Fruit fly (Drosophila melanogaster) whole organism, embryonic: ENCODE results near the gene Prp3.

Experiments used
- Antp ChIP-seq: fragments of 200-800 bp; sonication (Bioruptor generic); optimal IDR thresholded peaks from 3 replicates; lab custom pipeline; 2016; ENCODE audit warnings: missing biosample characterization, missing genetic modification characterization
- CG10366 ChIP-seq: fragments of 200-800 bp; sonication (Bioruptor generic); IDR thresholded peaks from 2 replicates; pipeline ENCODE4 v1.3.6; 2022; ENCODE audit warnings: missing biosample characterization, missing genetic modification characterization
- CG10462 ChIP-seq: fragments of 200-800 bp; sonication (Bioruptor generic); optimal IDR thresholded peaks from 2 replicates; lab custom pipeline; 2016; ENCODE audit warnings: missing biosample characterization, missing genetic modification characterization
- CG11085 ChIP-seq: fragments of 200-800 bp; sonication (Bioruptor generic); IDR thresholded peaks from 2 replicates; pipeline ENCODE4 v1.3.6; 2022; ENCODE audit warnings: missing biosample characterization, missing genetic modification characterization
- CG11456 ChIP-seq: fragments of 200-800 bp; sonication (Bioruptor generic); IDR thresholded peaks from 3 replicates; pipeline ENCODE4 v1.3.6; 2022; ENCODE audit warnings: missing biosample characterization, missing genetic modification characterization
- CG11504 ChIP-seq: fragments of 200-800 bp; sonication (Bioruptor generic); optimal IDR thresholded peaks from 3 replicates; lab custom pipeline; 2019; ENCODE audit warnings: missing biosample characterization, mild to moderate bottlenecking, missing genetic modification characterization, moderate library complexity
- CG12104 ChIP-seq: fragments of 200-800 bp; sonication (Bioruptor generic); optimal IDR thresholded peaks from 3 replicates; lab custom pipeline; 2016; ENCODE audit warnings: missing biosample characterization, missing genetic modification characterization
- CG12236 ChIP-seq: fragments of 200-800 bp; sonication (Bioruptor generic); optimal IDR thresholded peaks from 2 replicates; lab custom pipeline; 2016; ENCODE audit warnings: missing biosample characterization, missing genetic modification characterization
- CG14710 ChIP-seq: fragments of 200-800 bp; sonication (Bioruptor generic); optimal IDR thresholded peaks from 3 replicates; lab custom pipeline; 2019; ENCODE audit warnings: missing biosample characterization, mild to moderate bottlenecking, missing genetic modification characterization, moderate library complexity
- CG17385 ChIP-seq: fragments of 200-800 bp; sonication (Bioruptor generic); optimal IDR thresholded peaks from 3 replicates; lab custom pipeline; 2018; ENCODE audit warnings: missing biosample characterization, mild to moderate bottlenecking, missing genetic modification characterization
- CG17912 ChIP-seq: fragments of 200-800 bp; sonication (Bioruptor generic); optimal IDR thresholded peaks from 2 replicates; lab custom pipeline; 2018; ENCODE audit warnings: missing biosample characterization, mild to moderate bottlenecking, missing genetic modification characterization
- CG2678 ChIP-seq: fragments of 200-800 bp; sonication (Bioruptor generic); optimal IDR thresholded peaks from 3 replicates; lab custom pipeline; 2019; ENCODE audit warnings: missing biosample characterization, mild to moderate bottlenecking, missing genetic modification characterization, moderate library complexity
- CG3838 ChIP-seq: fragments of 200-800 bp; sonication (Bioruptor generic); optimal IDR thresholded peaks from 3 replicates; lab custom pipeline; 2016; ENCODE audit warnings: missing biosample characterization, missing genetic modification characterization
- CG4404 ChIP-seq: fragments of 200-800 bp; sonication (Bioruptor generic); IDR thresholded peaks from 2 replicates; pipeline ENCODE4 v1.3.6; 2022; ENCODE audit warnings: missing biosample characterization, missing genetic modification characterization
- CG5245 ChIP-seq: fragments of 200-800 bp; sonication (Bioruptor generic); optimal IDR thresholded peaks from 3 replicates; lab custom pipeline; 2016; ENCODE audit warnings: missing biosample characterization, missing genetic modification characterization
- CG6765 ChIP-seq: fragments of 200-800 bp; sonication (Bioruptor generic); optimal IDR thresholded peaks from 3 replicates; lab custom pipeline; 2017; ENCODE audit warnings: missing biosample characterization, mild to moderate bottlenecking, missing genetic modification characterization
- CG7372 ChIP-seq: fragments of 200-800 bp; sonication (Bioruptor generic); IDR thresholded peaks from 2 replicates; pipeline ENCODE4 v1.3.6; 2022; ENCODE audit warnings: missing biosample characterization, missing genetic modification characterization
- CG8290 ChIP-seq, 3 experiments: fragments of 200-800 bp; sonication (Bioruptor generic); optimal IDR thresholded peaks; 2 replicates each; lab custom pipeline; 2016 to 2019; ENCODE audit warnings: missing biosample characterization in 3 of 3, missing genetic modification characterization in 3 of 3, mild to moderate bottlenecking in 2 of 3, moderate library complexity in 1 of 3
- Chrac-16 ChIP-seq: fragments of 200-800 bp; sonication (Bioruptor generic); optimal IDR thresholded peaks from 3 replicates; lab custom pipeline; 2016; ENCODE audit warnings: missing biosample characterization, missing genetic modification characterization
- Dbx ChIP-seq: fragments of 200-800 bp; sonication (Bioruptor generic); IDR thresholded peaks from 3 replicates; pipeline ENCODE4 v1.3.6; 2022; ENCODE audit warnings: missing biosample characterization, missing genetic modification characterization
- Fer2 ChIP-seq: fragments of 200-800 bp; sonication (Bioruptor generic); optimal IDR thresholded peaks from 2 replicates; lab custom pipeline; 2018; ENCODE audit warnings: missing biosample characterization, mild to moderate bottlenecking, missing genetic modification characterization, moderate library complexity
- Hand ChIP-seq: fragments of 200-800 bp; sonication (Bioruptor generic); optimal IDR thresholded peaks from 2 replicates; lab custom pipeline; 2017; ENCODE audit warnings: mild to moderate bottlenecking, missing biosample characterization, missing genetic modification reagents, missing genetic modification characterization
- HmgD ChIP-seq: fragments of 200-800 bp; sonication (Bioruptor generic); optimal IDR thresholded peaks from 3 replicates; lab custom pipeline; 2016; ENCODE audit warnings: missing biosample characterization, missing genetic modification characterization
- Hmx ChIP-seq: fragments of 200-800 bp; sonication (Bioruptor generic); optimal IDR thresholded peaks from 2 replicates; lab custom pipeline; 2016; ENCODE audit warnings: missing biosample characterization, missing genetic modification characterization
- Hr78 ChIP-seq, 2 experiments: fragments of 200-800 bp in 1 of 2; fragments of >200 bp in 1 of 2; sonication (Bioruptor generic) in 1 of 2; optimal IDR thresholded peaks; 2 replicates each; lab custom pipeline; 2017 to 2019; ENCODE audit warnings: missing biosample characterization in 2 of 2, missing genetic modification characterization in 2 of 2, mild to moderate bottlenecking in 1 of 2, moderate library complexity in 1 of 2
- Jarid2 ChIP-seq: fragments of 200-800 bp; sonication (Bioruptor generic); optimal IDR thresholded peaks from 3 replicates; lab custom pipeline; 2017; ENCODE audit warnings: mild to moderate bottlenecking, missing biosample characterization, missing genetic modification reagents, missing genetic modification characterization
- Lhr ChIP-seq: fragments of 200-800 bp; sonication (Bioruptor generic); optimal IDR thresholded peaks from 3 replicates; lab custom pipeline; 2017; ENCODE audit warnings: mild to moderate bottlenecking, missing biosample characterization, missing genetic modification reagents, missing genetic modification characterization
- Myb ChIP-seq: fragments of 200-800 bp; sonication (Bioruptor generic); optimal IDR thresholded peaks from 2 replicates; lab custom pipeline; 2016; ENCODE audit warnings: missing biosample characterization, missing genetic modification characterization
- Oaz ChIP-seq: fragments of 200-800 bp; sonication (Bioruptor generic); IDR thresholded peaks from 2 replicates; pipeline ENCODE4 v1.3.6; 2022; ENCODE audit warnings: missing biosample characterization, missing genetic modification characterization
- Rfx ChIP-seq: fragments of 200-800 bp; sonication (Bioruptor generic); IDR thresholded peaks from 2 replicates; pipeline ENCODE4 v1.3.6; 2022; ENCODE audit warnings: missing biosample characterization, missing genetic modification characterization
- Scr ChIP-seq: fragments of 200-800 bp; sonication (Bioruptor generic); IDR thresholded peaks from 2 replicates; pipeline ENCODE4 v1.3.6; 2022; ENCODE audit warnings: missing biosample characterization, missing genetic modification characterization; ENCODE audit not compliant: partially characterized antibody
- Ssrp ChIP-seq: fragments of 200-800 bp; sonication (Bioruptor generic); optimal IDR thresholded peaks from 2 replicates; lab custom pipeline; 2018; ENCODE audit warnings: missing biosample characterization, mild to moderate bottlenecking, missing genetic modification characterization, moderate library complexity
- Stat92E ChIP-seq, 3 experiments: fragments of >200 bp in 2 of 3; fragments of 200-800 bp in 1 of 3; sonication (Bioruptor generic) in 1 of 3; optimal IDR thresholded peaks; 2 replicates each; lab custom pipeline; 2017 to 2019; ENCODE audit warnings: missing biosample characterization in 3 of 3, missing genetic modification characterization in 3 of 3, mild to moderate bottlenecking in 1 of 3, moderate library complexity in 1 of 3
- Xrp1 ChIP-seq: fragments of 200-800 bp; sonication (Bioruptor generic); IDR thresholded peaks from 2 replicates; pipeline ENCODE4 v1.3.6; 2022; ENCODE audit warnings: missing biosample characterization, missing genetic modification characterization
- aop ChIP-seq: fragments of 200-800 bp; sonication (Bioruptor generic); IDR thresholded peaks from 2 replicates; pipeline ENCODE4 v1.3.6; 2022; ENCODE audit warnings: missing biosample characterization, missing genetic modification characterization
- ap ChIP-seq: fragments of 200-800 bp; sonication (Bioruptor generic); IDR thresholded peaks from 2 replicates; pipeline ENCODE4 v1.3.6; 2022; ENCODE audit warnings: missing biosample characterization, missing genetic modification characterization
- ci ChIP-seq: fragments of 200-800 bp; sonication (Bioruptor generic); IDR thresholded peaks from 3 replicates; pipeline ENCODE4 v1.3.6; 2022; ENCODE audit warnings: missing biosample characterization, missing genetic modification characterization
- ewg ChIP-seq: fragments of 200-800 bp; sonication (Bioruptor generic); optimal IDR thresholded peaks from 3 replicates; lab custom pipeline; 2017; ENCODE audit warnings: mild to moderate bottlenecking, missing biosample characterization, missing genetic modification reagents, missing genetic modification characterization
- gsb-n ChIP-seq: fragments of 200-800 bp; sonication (Bioruptor generic); optimal IDR thresholded peaks from 3 replicates; lab custom pipeline; 2018; ENCODE audit warnings: missing biosample characterization, mild to moderate bottlenecking, missing genetic modification characterization
- lmd ChIP-seq: fragments of 200-800 bp; sonication (Bioruptor generic); IDR thresholded peaks from 2 replicates; pipeline ENCODE4 v1.3.6; 2022; ENCODE audit warnings: missing biosample characterization, missing genetic modification characterization
- pb ChIP-seq: fragments of 200-800 bp; sonication (Bioruptor generic); optimal IDR thresholded peaks from 3 replicates; lab custom pipeline; 2016; ENCODE audit warnings: missing biosample characterization, missing genetic modification characterization
- pum ChIP-seq: fragments of 200-800 bp; sonication (Bioruptor generic); optimal IDR thresholded peaks from 2 replicates; lab custom pipeline; 2016; ENCODE audit warnings: missing biosample characterization, missing genetic modification characterization
- slbo ChIP-seq: fragments of 200-800 bp; sonication (Bioruptor generic); IDR thresholded peaks from 2 replicates; pipeline ENCODE4 v1.3.6; 2022; ENCODE audit warnings: missing biosample characterization, missing genetic modification characterization
- sob ChIP-seq: fragments of 200-800 bp; sonication (Bioruptor generic); IDR thresholded peaks from 2 replicates; pipeline ENCODE4 v1.3.6; 2022; ENCODE audit warnings: missing biosample characterization, missing genetic modification characterization
- trem ChIP-seq: fragments of 200-800 bp; optimal IDR thresholded peaks from 3 replicates; lab custom pipeline; 2019; ENCODE audit warnings: missing biosample characterization, mild to moderate bottlenecking, missing genetic modification characterization, moderate library complexity
- tup ChIP-seq: fragments of 200-800 bp; sonication (Bioruptor generic); optimal IDR thresholded peaks from 2 replicates; lab custom pipeline; 2016; ENCODE audit warnings: missing biosample characterization, mild to moderate bottlenecking, missing genetic modification characterization, moderate library complexity
- zfh2 ChIP-seq: fragments of 200-800 bp; sonication (Bioruptor generic); optimal IDR thresholded peaks from 2 replicates; lab custom pipeline; 2016; ENCODE audit warnings: missing biosample characterization, missing genetic modification characterization

Prp3 gene

dm6 chr3L:19906780-19907705 is 3.1 kb upstream of the Prp3 start (continued):
- no peak for TF ChIP-seq Hand (GFP tag; lab: Kevin White, UChicago)
- no peak for TF ChIP-seq aop
- TF ChIP-seq zfh2: no peak
- TF ChIP-seq HmgD: peak; percentile 51
- peak; percentile 45; the same call in 1 of the 3 replicates for TF ChIP-seq Dbx
- 0 out of 2 replicates have a peak, but pooled peaks have one; percentile 15 for TF ChIP-seq Scr (GFP tag; lab: Robert Waterston, UW)
- TF ChIP-seq ci (GFP tag; lab: Robert Waterston, UW): peak; percentile 84; the same call in 1 of the 3 replicates
- TF ChIP-seq pb (GFP tag; lab: Kevin White, UChicago): peak; percentile 17
- peak; percentile 54 for TF ChIP-seq Antp (GFP tag; lab: Kevin White, UChicago)
- TF ChIP-seq CG10366 (GFP tag; lab: Robert Waterston, UW): peak; percentile 18; the same call in 1 of the 2 replicates
- TF ChIP-seq CG14710: peak; percentile 58
- peak; percentile 34 for TF ChIP-seq CG17912
- peak; percentile 57; the same call in 1 of the 2 replicates for TF ChIP-seq Rfx (GFP tag; lab: Robert Waterston, UW)
- peak; percentile 78 for TF ChIP-seq Xrp1 (GFP tag; lab: Robert Waterston, UW)
- peak; percentile 39 for TF ChIP-seq Myb
- TF ChIP-seq sob: peak; percentile 55; the same call in 1 of the 2 replicates
- peak; percentile 14 for TF ChIP-seq Ssrp (tag; lab: Kevin White, UChicago)
- TF ChIP-seq CG11085 (GFP tag; lab: Robert Waterston, UW): no peak; the same call in 1 of the 2 replicates
- TF ChIP-seq Chrac-16: no peak
- TF ChIP-seq ap (GFP tag; lab: Robert Waterston, UW): peak; percentile 27; the same call in 1 of the 2 replicates
- peak; percentile 62; the same call in 1 of the 3 replicates for TF ChIP-seq CG11456 (GFP tag; lab: Robert Waterston, UW)
- peak; percentile 69 for TF ChIP-seq CG12104 (GFP tag; lab: Kevin White, UChicago)
- peak; percentile 13 for TF ChIP-seq trem (tag; lab: Kevin White, UChicago)
- no peak for TF ChIP-seq Hmx
- peak in 1 of 2 experiments; percentile 65 for TF ChIP-seq Hr78 (GFP tag; optimal IDR thresholded peaks at IDR 0.05; lab: Kevin White, UChicago)
- TF ChIP-seq CG10462: peak; percentile 36
- TF ChIP-seq gsb-n: peak; percentile 8
- no peak for TF ChIP-seq CG8290 (GFP tag; optimal IDR thresholded peaks at IDR 0.05; lab: Kevin White, UChicago)
- TF ChIP-seq CG8290 (tag; optimal IDR thresholded peaks at IDR 0.05; lab: Kevin White, UChicago): peak; percentile 66 to 91
- TF ChIP-seq CG12236 (GFP tag; lab: Kevin White, UChicago): peak; percentile 74
- no peak; the same call in 1 of the 2 replicates for TF ChIP-seq Oaz
- TF ChIP-seq CG3838: peak; percentile 10
- TF ChIP-seq ewg (GFP tag; lab: Kevin White, UChicago): peak; percentile 59
- TF ChIP-seq lmd (GFP tag; lab: Robert Waterston, UW): no peak
- TF ChIP-seq Stat92E (GFP tag; optimal IDR thresholded peaks at IDR 0.05; lab: Kevin White, UChicago): peak in 1 of 3 experiments; percentile 28
- TF ChIP-seq Jarid2 (GFP tag; lab: Kevin White, UChicago): peak; percentile 59
- TF ChIP-seq pum (GFP tag; lab: Kevin White, UChicago): peak; percentile 53
- TF ChIP-seq CG5245: peak; percentile 57
- no peak; the same call in 1 of the 2 replicates for TF ChIP-seq slbo (GFP tag; lab: Robert Waterston, UW)
- TF ChIP-seq Fer2 (tag; lab: Kevin White, UChicago): peak; percentile 31
- peak; percentile 62 for TF ChIP-seq Lhr (GFP tag; lab: Kevin White, UChicago)
- TF ChIP-seq CG4404 (GFP tag; lab: Robert Waterston, UW): no peak
- peak; percentile 66 for TF ChIP-seq CG2678 (tag; lab: Kevin White, UChicago)
- TF ChIP-seq tup: peak; percentile 42
- 0 out of 2 replicates have a peak, but pooled peaks have one; percentile 15 for TF ChIP-seq CG7372 (GFP tag; lab: Robert Waterston, UW)
- peak; percentile 47 for TF ChIP-seq CG11504 (tag; lab: Kevin White, UChicago)
- TF ChIP-seq CG6765 (GFP tag; lab: Kevin White, UChicago): peak; percentile 30
- peak; percentile 37 for TF ChIP-seq CG17385 (GFP tag; lab: Kevin White, UChicago)
